Worm (Caenorhabditis elegans) whole organism, young adult: ENCODE measurements around the gene col-183.

ENCODE experiments used
- F55B11.4 ChIP-seq: sonication (generic microtip); optimal IDR thresholded peaks from 2 replicates; lab custom pipeline; 2016; ENCODE audit warnings: missing compliant biosample characterization, missing genetic modification characterization, borderline replicate concordance; ENCODE audit not compliant: insufficient read depth
- Y56A3A.18 ChIP-seq: fragments of 200-800 bp; sonication (Bioruptor generic); IDR thresholded peaks from 2 replicates; pipeline ENCODE4 v1.3.6; 2022; ENCODE audit warnings: missing genetic modification reagents, missing genetic modification characterization, missing compliant biosample characterization
- ets-4 ChIP-seq: fragments of 200-800 bp; sonication (Bioruptor generic); optimal IDR thresholded peaks from 2 replicates; lab custom pipeline; 2018; ENCODE audit warnings: mild to moderate bottlenecking, missing genetic modification characterization, missing compliant biosample characterization
- lag-1 ChIP-seq: fragments of 200-800 bp; sonication (Bioruptor generic); IDR thresholded peaks from 2 replicates; pipeline ENCODE4 v1.3.6; 2022; ENCODE audit warnings: missing genetic modification reagents, missing genetic modification characterization, missing compliant biosample characterization
- lsl-1 ChIP-seq: fragments of 200-800 bp; sonication (Bioruptor generic); optimal IDR thresholded peaks from 2 replicates; lab custom pipeline; 2018; ENCODE audit warnings: mild to moderate bottlenecking, missing genetic modification characterization, moderate library complexity, missing compliant biosample characterization
- madf-6 ChIP-seq: fragments of 200-800 bp; sonication (Bioruptor generic); IDR thresholded peaks from 2 replicates; pipeline ENCODE4 v1.3.6; 2022; ENCODE audit warnings: missing genetic modification reagents, missing genetic modification characterization, missing compliant biosample characterization
- mcd-1 ChIP-seq: fragments of 200-800 bp; sonication (Bioruptor generic); IDR thresholded peaks from 2 replicates; pipeline ENCODE4 v1.3.6; 2022; ENCODE audit warnings: missing genetic modification reagents, missing genetic modification characterization, missing compliant biosample characterization
- mxl-1 ChIP-seq: sonication (generic microtip); optimal IDR thresholded peaks from 2 replicates; lab custom pipeline; 2016; ENCODE audit warnings: missing genetic modification characterization, missing compliant biosample characterization
- snpc-4 ChIP-seq, 5 experiments: fragments of 150-350 bp in 1 of 5; sonication (generic microtip) in 4 of 5; optimal IDR thresholded peaks; 2 replicates each; lab custom pipeline; 2014 to 2018; ENCODE audit warnings: missing genetic modification characterization in 5 of 5, missing biosample characterization in 3 of 5, antibody characterized with exemption in 2 of 5, mild to moderate bottlenecking in 2 of 5, missing compliant biosample characterization in 2 of 5, missing genotype in 2 of 5, moderate library complexity in 2 of 5, missing genetic modification reagents in 1 of 5
- somi-1 ChIP-seq: fragments of 200-800 bp; sonication (Bioruptor generic); optimal IDR thresholded peaks from 2 replicates; lab custom pipeline; 2018; ENCODE audit warnings: mild to moderate bottlenecking, missing genetic modification characterization, missing compliant biosample characterization
- tlf-1 ChIP-seq: fragments of 200-800 bp; sonication (Bioruptor generic); optimal IDR thresholded peaks from 2 replicates; lab custom pipeline; 2018; ENCODE audit warnings: mild to moderate bottlenecking, missing genetic modification characterization, missing compliant biosample characterization
- ztf-18 ChIP-seq: sonication (generic microtip); optimal IDR thresholded peaks from 2 replicates; lab custom pipeline; 2016; ENCODE audit warnings: missing genotype, mild to moderate bottlenecking, missing genetic modification characterization, missing compliant biosample characterization
- ztf-26 ChIP-seq: sonication (generic microtip); optimal IDR thresholded peaks from 2 replicates; lab custom pipeline; 2017; ENCODE audit warnings: missing genetic modification characterization, missing compliant biosample characterization
- ztf-3 ChIP-seq: fragments of 200-800 bp; sonication (Bioruptor generic); optimal IDR thresholded peaks from 2 replicates; lab custom pipeline; 2018; ENCODE audit warnings: mild to moderate bottlenecking, missing genetic modification characterization, missing compliant biosample characterization

ce11 chrX:13446418-13446817, 21.1 kb downstream of the col-183 start, which contains the start of gene set-8:
- TF ChIP-seq mxl-1 (tag; lab: Kevin White, UChicago) (no peak), F55B11.4 (tag; lab: Kevin White, UChicago) (no peak), lsl-1 (GFP tag; lab: Kevin White, UChicago) (no peak), somi-1 (no peak), tlf-1 (GFP tag; lab: Kevin White, UChicago) (no peak), lag-1 (GFP tag; lab: Robert Waterston, UW) (no peak), ztf-18 (tag; lab: Kevin White, UChicago) (no peak), Y56A3A.18 (no peak), ztf-3 (GFP tag; lab: Kevin White, UChicago) (no peak), madf-6 (GFP tag; lab: Robert Waterston, UW) (no peak), snpc-4 (GFP tag; optimal IDR thresholded peaks at IDR 0.05; lab: Kevin White, UChicago) (no peak), snpc-4 (tag; optimal IDR thresholded peaks at IDR 0.05; lab: Kevin White, UChicago) (no peak), ztf-26 (tag; lab: Kevin White, UChicago) (no peak), ets-4 (GFP tag; lab: Kevin White, UChicago) (no peak), mcd-1 (GFP tag; lab: Robert Waterston, UW) (no peak)
